Fruit fly (Drosophila melanogaster) whole organism, wandering third instar larva: ENCODE measurements around the gene ort.

Experiments used
- CG32264 ChIP-seq: fragments of 200-800 bp; sonication (Bioruptor generic); optimal IDR thresholded peaks from 2 replicates; lab custom pipeline; 2016; ENCODE audit warnings: missing biosample characterization, missing genetic modification characterization
- CG9705 ChIP-seq: fragments of 200-800 bp; sonication (Bioruptor generic); optimal IDR thresholded peaks from 2 replicates; lab custom pipeline; 2018; ENCODE audit warnings: missing biosample characterization, mild to moderate bottlenecking, missing genetic modification characterization
- Dfd ChIP-seq: fragments of >200 bp; optimal IDR thresholded peaks from 2 replicates; lab custom pipeline; 2017; ENCODE audit warnings: missing biosample characterization, missing genetic modification characterization
- Dif ChIP-seq: fragments of 200-275, 200-300 bp; sonication (Bioruptor generic); optimal IDR thresholded peaks from 2 replicates; lab custom pipeline; 2018; ENCODE audit warnings: missing biosample characterization, missing genetic modification characterization; ENCODE audit not compliant: partially characterized antibody
- HLH106 ChIP-seq: fragments of 200-800 bp; optimal IDR thresholded peaks from 3 replicates; lab custom pipeline; 2019; ENCODE audit warnings: missing biosample characterization, mild to moderate bottlenecking, missing genetic modification characterization, moderate library complexity
- Hnf4 ChIP-seq: fragments of 200-800 bp; sonication (Bioruptor generic); optimal IDR thresholded peaks from 2 replicates; lab custom pipeline; 2016; ENCODE audit warnings: missing biosample characterization, mild to moderate bottlenecking, missing genetic modification characterization
- Hr78 ChIP-seq: fragments of >200 bp; optimal IDR thresholded peaks from 2 replicates; lab custom pipeline; 2017; ENCODE audit warnings: missing biosample characterization, missing genetic modification characterization
- Hr83 ChIP-seq: fragments of 200-300 bp; sonication (Bioruptor generic); optimal IDR thresholded peaks from 2 replicates; lab custom pipeline; 2016; ENCODE audit warnings: missing biosample characterization, mild to moderate bottlenecking, missing genetic modification characterization, moderate library complexity; ENCODE audit not compliant: poor library complexity, severe bottlenecking
- Mio ChIP-seq: sonication (Bioruptor generic); optimal IDR thresholded peaks from 2 replicates; lab custom pipeline; 2016; ENCODE audit warnings: missing biosample characterization, missing genetic modification characterization
- Myc ChIP-seq: fragments of >200 bp; optimal IDR thresholded peaks from 2 replicates; lab custom pipeline; 2017
- N ChIP-seq: fragments of >200 bp; optimal IDR thresholded peaks from 2 replicates; lab custom pipeline; 2018; ENCODE audit warnings: missing biosample characterization, missing external identifiers, missing genetic modification characterization
- OdsH ChIP-seq: fragments of 200-800 bp; sonication (Bioruptor generic); optimal IDR thresholded peaks from 2 replicates; lab custom pipeline; 2016; ENCODE audit warnings: missing biosample characterization, mild to moderate bottlenecking, missing genetic modification characterization
- Rel ChIP-seq, 2 experiments: fragments of 200-800 bp; sonication (Bioruptor generic) in 1 of 2; optimal IDR thresholded peaks; 2 replicates in 1 of 2; 3 replicates in 1 of 2; lab custom pipeline; 2016 to 2019; ENCODE audit warnings: mild to moderate bottlenecking in 2 of 2, missing biosample characterization in 2 of 2, missing genetic modification characterization in 2 of 2, moderate library complexity in 1 of 2
- Sp1 ChIP-seq: fragments of 200-800 bp; sonication (Bioruptor generic); optimal IDR thresholded peaks from 3 replicates; lab custom pipeline; 2019; ENCODE audit warnings: missing biosample characterization, mild to moderate bottlenecking, missing genetic modification characterization, moderate library complexity
- Vsx2 ChIP-seq: fragments of 200-300, 225-300 bp; sonication (Bioruptor generic); optimal IDR thresholded peaks from 2 replicates; lab custom pipeline; 2018; ENCODE audit warnings: missing biosample characterization, missing genetic modification characterization; ENCODE audit not compliant: partially characterized antibody
- br ChIP-seq: fragments of 200-800 bp; sonication (Bioruptor generic); optimal IDR thresholded peaks from 2 replicates; lab custom pipeline; 2016; ENCODE audit warnings: missing biosample characterization, missing genetic modification characterization
- brk ChIP-seq: fragments of 200-800 bp; sonication (Bioruptor generic); optimal IDR thresholded peaks from 2 replicates; lab custom pipeline; 2016; ENCODE audit warnings: missing biosample characterization, mild to moderate bottlenecking, missing genetic modification characterization
- dl ChIP-seq, 2 experiments: fragments of 175-275, 200-275 bp in 1 of 2; fragments of 200-275 bp in 1 of 2; sonication (Bioruptor generic); optimal IDR thresholded peaks; lab custom pipeline; 2018; ENCODE audit warnings: mild to moderate bottlenecking in 2 of 2, missing biosample characterization in 2 of 2, missing genetic modification characterization in 2 of 2, moderate library complexity in 2 of 2; ENCODE audit not compliant: partially characterized antibody in 2 of 2, insufficient read depth in 1 of 2
- dmrt93B ChIP-seq: fragments of 200-800 bp; sonication (Bioruptor generic); optimal IDR thresholded peaks from 2 replicates; lab custom pipeline; 2018; ENCODE audit warnings: missing biosample characterization, mild to moderate bottlenecking, missing genetic modification characterization
- ey ChIP-seq: fragments of 200-800 bp; sonication (Bioruptor generic); optimal IDR thresholded peaks from 2 replicates; lab custom pipeline; 2016; ENCODE audit warnings: missing biosample characterization, missing genetic modification characterization
- foxo ChIP-seq, 2 experiments: fragments of 200-800 bp; sonication (Bioruptor generic); optimal IDR thresholded peaks; 2 replicates in 1 of 2; 3 replicates in 1 of 2; lab custom pipeline; 2016 to 2017; ENCODE audit warnings: missing biosample characterization in 2 of 2, missing genetic modification characterization in 2 of 2
- fru ChIP-seq: fragments of 200-800 bp; sonication (Bioruptor generic); optimal IDR thresholded peaks from 3 replicates; lab custom pipeline; 2016; ENCODE audit warnings: missing biosample characterization, mild to moderate bottlenecking, missing genetic modification characterization
- h ChIP-seq: fragments of 200-800 bp; sonication (Bioruptor generic); optimal IDR thresholded peaks from 3 replicates; lab custom pipeline; 2016; ENCODE audit warnings: missing biosample characterization, mild to moderate bottlenecking, missing genetic modification characterization
- pan ChIP-seq: fragments of >200 bp; optimal IDR thresholded peaks from 2 replicates; lab custom pipeline; 2017
- rgr ChIP-seq: fragments of 200-800 bp; sonication (Bioruptor generic); optimal IDR thresholded peaks from 3 replicates; lab custom pipeline; 2016; ENCODE audit warnings: missing biosample characterization, mild to moderate bottlenecking, missing genetic modification characterization
- sv ChIP-seq: fragments of 200-800 bp; sonication (Bioruptor generic); optimal IDR thresholded peaks from 3 replicates; lab custom pipeline; 2016; ENCODE audit warnings: missing biosample characterization, missing genetic modification characterization

The ort gene

dm6 chr3R:19624482-19624881 is 35.1 kb upstream of the ort start:
- peak; percentile 19 for TF ChIP-seq Dif (GFP tag; lab: Kevin White, UChicago)
- no peak for TF ChIP-seq Rel (GFP tag; optimal IDR thresholded peaks at IDR 0.05; lab: Kevin White, UChicago)
- no peak for TF ChIP-seq Rel (tag; optimal IDR thresholded peaks at IDR 0.05; lab: Kevin White, UChicago)
- TF ChIP-seq h (GFP tag; lab: Kevin White, UChicago) = no peak

- no peak for TF ChIP-seq CG9705 (GFP tag; lab: Kevin White, UChicago)
Observed at dm6 chr3R:19625300-19626230, 34.0 kb upstream of the ort start.

- no peak for TF ChIP-seq sv
- no peak for TF ChIP-seq brk (GFP tag; lab: Kevin White, UChicago)
- TF ChIP-seq CG9705 (GFP tag; lab: Kevin White, UChicago) = no peak
- peak; percentile 26 for TF ChIP-seq pan (lab: Kevin White, UChicago)
- TF ChIP-seq Dif (GFP tag; lab: Kevin White, UChicago) = no peak
- TF ChIP-seq Hr78 (GFP tag; lab: Kevin White, UChicago) = no peak
- TF ChIP-seq Sp1 (GFP tag; lab: Kevin White, UChicago) = no peak
- TF ChIP-seq HLH106 (tag; lab: Kevin White, UChicago) = no peak
- TF ChIP-seq ey (GFP tag; lab: Kevin White, UChicago) = no peak
Observed at dm6 chr3R:19627792-19628522, 31.6 kb upstream of the ort start.

dm6 chr3R:19632685-19633116 is 26.8 kb upstream of the ort start, which contains the start of gene CG6231:
CG6231 (minus strand) TSS chr3R:19632718.
- no peak for TF ChIP-seq Dfd
- peak; percentile 63 for TF ChIP-seq Dif (GFP tag; lab: Kevin White, UChicago)
- TF ChIP-seq OdsH (GFP tag; lab: Kevin White, UChicago) = no peak
- TF ChIP-seq N (GFP tag; lab: Kevin White, UChicago) = no peak
- TF ChIP-seq Sp1 (GFP tag; lab: Kevin White, UChicago) = no peak
- peak; percentile 34 for TF ChIP-seq h (GFP tag; lab: Kevin White, UChicago)
- TF ChIP-seq Vsx2 (GFP tag; lab: Kevin White, UChicago) = peak; percentile 44
- TF ChIP-seq sv = no peak
- TF ChIP-seq dl (GFP tag; optimal IDR thresholded peaks at IDR 0.05; lab: Kevin White, UChicago; ENCODE audit: insufficient read depth in 1 of 2, partially characterized antibody in 2 of 2) = peak; percentile 11 to 26

- no peak for TF ChIP-seq Sp1 (GFP tag; lab: Kevin White, UChicago)
- TF ChIP-seq CG32264 = no peak
- no peak for TF ChIP-seq Hnf4 (GFP tag; lab: Kevin White, UChicago)
- no peak for TF ChIP-seq Vsx2 (GFP tag; lab: Kevin White, UChicago)
- TF ChIP-seq sv = no peak
- no peak for TF ChIP-seq foxo (GFP tag; optimal IDR thresholded peaks at IDR 0.05; lab: Kevin White, UChicago)
- no peak for TF ChIP-seq dmrt93B (GFP tag; lab: Kevin White, UChicago)
- TF ChIP-seq br = no peak
- TF ChIP-seq CG9705 (GFP tag; lab: Kevin White, UChicago) = no peak
- no peak for TF ChIP-seq Myc
- TF ChIP-seq Hr78 (GFP tag; lab: Kevin White, UChicago) = no peak
- no peak for TF ChIP-seq N (GFP tag; lab: Kevin White, UChicago)
- no peak for TF ChIP-seq rgr (GFP tag; lab: Kevin White, UChicago)
- no peak for TF ChIP-seq Hr83
- TF ChIP-seq, all 38 proteins: peak for 0
Observed at dm6 chr3R:19634649-19635048, 24.9 kb upstream of the ort start, which contains the start of gene CG34138. CG34138 (plus strand) TSS chr3R:19634949.

dm6 chr3R:19638004-19638403 is 21.5 kb upstream of the ort start:
- no peak for TF ChIP-seq Mio
- TF ChIP-seq fru = no peak
- TF ChIP-seq Hr83 = no peak
